Fruit fly (Drosophila melanogaster) whole organism, embryonic: ENCODE data around the gene RpL23A.
A peak's percentile ranks its signal among the peaks of the same experiment; 100 is the strongest.

Source experiments
- ATbp ChIP-seq: fragments of 200-800 bp; sonication (Bioruptor generic); optimal IDR thresholded peaks from 2 replicates; lab custom pipeline; 2017; ENCODE audit warnings: missing biosample characterization, mild to moderate bottlenecking, missing genetic modification characterization, missing genetic modification reagents
- Ada2b ChIP-seq: fragments of 200-800 bp; sonication (Bioruptor generic); IDR thresholded peaks from 2 replicates; pipeline ENCODE4 v1.3.6; 2022; ENCODE audit warnings: missing biosample characterization, missing genetic modification characterization
- Asciz ChIP-seq: fragments of 200-800 bp; sonication (Bioruptor generic); optimal IDR thresholded peaks from 2 replicates; lab custom pipeline; 2017; ENCODE audit warnings: missing biosample characterization, mild to moderate bottlenecking, missing genetic modification characterization, missing genetic modification reagents
- C15 ChIP-seq: fragments of 200-800 bp; sonication (Bioruptor generic); IDR thresholded peaks from 3 replicates; pipeline ENCODE4 v1.3.6; 2022; ENCODE audit warnings: missing biosample characterization, missing genetic modification characterization
- CG10979 ChIP-seq: fragments of 200-800 bp; sonication (Bioruptor generic); optimal IDR thresholded peaks from 2 replicates; lab custom pipeline; 2018; ENCODE audit warnings: missing biosample characterization, mild to moderate bottlenecking, missing genetic modification characterization, moderate library complexity
- CG11456 ChIP-seq: fragments of 200-800 bp; sonication (Bioruptor generic); IDR thresholded peaks from 3 replicates; pipeline ENCODE4 v1.3.6; 2022; ENCODE audit warnings: missing biosample characterization, missing genetic modification characterization
- CG11696 ChIP-seq: fragments of 200-800 bp; sonication (Bioruptor generic); IDR thresholded peaks from 2 replicates; pipeline ENCODE4 v1.3.6; 2022; ENCODE audit warnings: missing biosample characterization, missing genetic modification characterization
- CG12071 ChIP-seq: fragments of 200-800 bp; sonication (Bioruptor generic); optimal IDR thresholded peaks from 3 replicates; lab custom pipeline; 2018; ENCODE audit warnings: missing biosample characterization, mild to moderate bottlenecking, missing genetic modification characterization
- CG12219 ChIP-seq: fragments of 200-800 bp; sonication (Bioruptor generic); optimal IDR thresholded peaks from 3 replicates; lab custom pipeline; 2018; ENCODE audit warnings: missing biosample characterization, mild to moderate bottlenecking, missing genetic modification characterization
- CG14050 ChIP-seq: fragments of 200-800 bp; sonication (Bioruptor generic); IDR thresholded peaks from 3 replicates; pipeline ENCODE4 v1.3.6; 2022; ENCODE audit warnings: missing biosample characterization, missing genetic modification characterization
- CG17361 ChIP-seq: fragments of 200-800 bp; sonication (Bioruptor generic); IDR thresholded peaks from 3 replicates; pipeline ENCODE4 v1.3.6; 2022; ENCODE audit warnings: missing biosample characterization, missing genetic modification characterization
- CG17568 ChIP-seq: fragments of 200-800 bp; sonication (Bioruptor generic); optimal IDR thresholded peaks from 2 replicates; lab custom pipeline; 2018; ENCODE audit warnings: missing biosample characterization, mild to moderate bottlenecking, missing genetic modification characterization, moderate library complexity
- CG18764 ChIP-seq: fragments of 200-800 bp; sonication (Bioruptor generic); optimal IDR thresholded peaks from 3 replicates; lab custom pipeline; 2016; ENCODE audit warnings: missing biosample characterization, missing genetic modification characterization
- CG2678 ChIP-seq: fragments of 200-800 bp; sonication (Bioruptor generic); optimal IDR thresholded peaks from 3 replicates; lab custom pipeline; 2019; ENCODE audit warnings: missing biosample characterization, mild to moderate bottlenecking, missing genetic modification characterization, moderate library complexity
- CG2889 ChIP-seq: fragments of 200-800 bp; sonication (Bioruptor generic); IDR thresholded peaks from 3 replicates; pipeline ENCODE4 v1.3.6; 2022; ENCODE audit warnings: missing biosample characterization, missing genetic modification characterization
- CG34224 ChIP-seq: fragments of 200-800 bp; sonication (Bioruptor generic); IDR thresholded peaks from 3 replicates; pipeline ENCODE4 v1.3.6; 2022; ENCODE audit warnings: missing biosample characterization, missing genetic modification characterization; ENCODE audit not compliant: partially characterized antibody
- CG42726 ChIP-seq: fragments of 200-800 bp; sonication (Bioruptor generic); IDR thresholded peaks from 2 replicates; pipeline ENCODE4 v1.3.6; 2022; ENCODE audit warnings: missing biosample characterization, missing genetic modification characterization; ENCODE audit not compliant: partially characterized antibody
- CG4328 ChIP-seq: fragments of 200-800 bp; sonication (Bioruptor generic); optimal IDR thresholded peaks from 3 replicates; lab custom pipeline; 2017; ENCODE audit warnings: missing biosample characterization, missing genetic modification reagents, missing genetic modification characterization
- CG4360 ChIP-seq: fragments of 200-800 bp; sonication (Bioruptor generic); IDR thresholded peaks from 2 replicates; pipeline ENCODE4 v1.3.6; 2022; ENCODE audit warnings: missing biosample characterization, missing genetic modification characterization
- CG4424 ChIP-seq: fragments of 200-800 bp; sonication (Bioruptor generic); optimal IDR thresholded peaks from 3 replicates; lab custom pipeline; 2016; ENCODE audit warnings: missing biosample characterization, missing genetic modification characterization
- CG6254 ChIP-seq: fragments of 200-800 bp; sonication (Bioruptor generic); optimal IDR thresholded peaks from 3 replicates; lab custom pipeline; 2017; ENCODE audit warnings: mild to moderate bottlenecking, missing biosample characterization, missing genetic modification reagents, missing genetic modification characterization
- CG6854 ChIP-seq: fragments of 200-800 bp; sonication (Bioruptor generic); optimal IDR thresholded peaks from 3 replicates; lab custom pipeline; 2017; ENCODE audit warnings: missing biosample characterization, mild to moderate bottlenecking, missing genetic modification characterization
- CG8478 ChIP-seq: fragments of >200 bp; optimal IDR thresholded peaks from 2 replicates; lab custom pipeline; 2018
- CrebB ChIP-seq: fragments of 200-800 bp; sonication (Bioruptor generic); optimal IDR thresholded peaks from 3 replicates; lab custom pipeline; 2018; ENCODE audit warnings: missing biosample characterization, mild to moderate bottlenecking, missing genetic modification characterization
- E2f2 ChIP-seq: fragments of 200-800 bp; sonication (Bioruptor generic); IDR thresholded peaks from 2 replicates; pipeline ENCODE4 v1.3.6; 2022; ENCODE audit warnings: missing biosample characterization, missing genetic modification characterization
- Fer3 ChIP-seq: fragments of 200-800 bp; sonication (Bioruptor generic); optimal IDR thresholded peaks from 2 replicates; lab custom pipeline; 2018; ENCODE audit warnings: missing biosample characterization, mild to moderate bottlenecking, missing genetic modification characterization, moderate library complexity
- HLH3B ChIP-seq: fragments of 200-800 bp; sonication (Bioruptor generic); IDR thresholded peaks from 2 replicates; pipeline ENCODE4 v1.3.6; 2022; ENCODE audit warnings: missing biosample characterization, missing genetic modification characterization
- Mes4 ChIP-seq: fragments of 200-800 bp; sonication (Bioruptor generic); optimal IDR thresholded peaks from 2 replicates; lab custom pipeline; 2016; ENCODE audit warnings: missing biosample characterization, missing genetic modification characterization
- Nf-YB ChIP-seq: fragments of 200-800 bp; sonication (Bioruptor generic); optimal IDR thresholded peaks from 3 replicates; lab custom pipeline; 2019; ENCODE audit warnings: missing biosample characterization, mild to moderate bottlenecking, missing genetic modification characterization, moderate library complexity
- YL-1 ChIP-seq: fragments of 200-800 bp; sonication (Bioruptor generic); optimal IDR thresholded peaks from 3 replicates; lab custom pipeline; 2017; ENCODE audit warnings: missing biosample characterization, mild to moderate bottlenecking, missing genetic modification characterization
- ase ChIP-seq: fragments of 200-800 bp; sonication (Bioruptor generic); IDR thresholded peaks from 3 replicates; pipeline ENCODE4 v1.3.6; 2022; ENCODE audit warnings: missing biosample characterization, missing genetic modification characterization
- cad ChIP-seq: fragments of >200 bp; optimal IDR thresholded peaks from 2 replicates; lab custom pipeline; 2017; ENCODE audit warnings: missing biosample characterization, missing genetic modification characterization
- emc ChIP-seq: fragments of 200-800 bp; sonication (Bioruptor generic); optimal IDR thresholded peaks from 2 replicates; lab custom pipeline; 2016; ENCODE audit warnings: missing biosample characterization, missing genetic modification characterization
- esg ChIP-seq: fragments of 200-800 bp; sonication (Bioruptor generic); conservative IDR thresholded peaks from 2 replicates; pipeline ENCODE4 v1.3.6; 2022; ENCODE audit warnings: missing biosample characterization, missing genetic modification characterization
- ftz-f1 ChIP-seq: fragments of 200-800 bp; sonication (Bioruptor generic); optimal IDR thresholded peaks from 2 replicates; lab custom pipeline; 2016; ENCODE audit warnings: missing biosample characterization, missing genetic modification characterization
- gcm ChIP-seq: fragments of 200-800 bp; sonication (Bioruptor generic); optimal IDR thresholded peaks from 2 replicates; lab custom pipeline; 2019; ENCODE audit warnings: missing biosample characterization, mild to moderate bottlenecking, missing genetic modification characterization, moderate library complexity
- grau ChIP-seq: fragments of 200-800 bp; optimal IDR thresholded peaks from 3 replicates; lab custom pipeline; 2019; ENCODE audit warnings: missing biosample characterization, mild to moderate bottlenecking, missing genetic modification characterization, moderate library complexity
- jumu ChIP-seq: fragments of 200-800 bp; sonication (Bioruptor generic); optimal IDR thresholded peaks from 3 replicates; lab custom pipeline; 2016; ENCODE audit warnings: missing biosample characterization, missing genetic modification characterization
- kay ChIP-seq: fragments of 200-800 bp; sonication (Bioruptor generic); optimal IDR thresholded peaks from 2 replicates; lab custom pipeline; 2016; ENCODE audit warnings: missing biosample characterization, missing genetic modification characterization
- kni ChIP-seq: fragments of 200-800 bp; sonication (Bioruptor generic); optimal IDR thresholded peaks from 3 replicates; lab custom pipeline; 2017; ENCODE audit warnings: mild to moderate bottlenecking, missing biosample characterization, missing genetic modification reagents, missing genetic modification characterization
- mam ChIP-seq: fragments of 200-800 bp; sonication (Bioruptor generic); optimal IDR thresholded peaks from 3 replicates; lab custom pipeline; 2016; ENCODE audit warnings: missing biosample characterization, missing genetic modification characterization
- nmo ChIP-seq: fragments of 200-800 bp; sonication (Bioruptor generic); optimal IDR thresholded peaks from 2 replicates; lab custom pipeline; 2018; ENCODE audit warnings: missing biosample characterization, mild to moderate bottlenecking, missing genetic modification characterization, moderate library complexity
- sd ChIP-seq: fragments of 200-800 bp; sonication (Bioruptor generic); optimal IDR thresholded peaks from 3 replicates; lab custom pipeline; 2018; ENCODE audit warnings: missing biosample characterization, mild to moderate bottlenecking, missing genetic modification characterization, moderate library complexity
- sob ChIP-seq: fragments of 200-800 bp; sonication (Bioruptor generic); IDR thresholded peaks from 2 replicates; pipeline ENCODE4 v1.3.6; 2022; ENCODE audit warnings: missing biosample characterization, missing genetic modification characterization
- stc ChIP-seq: fragments of 200-800 bp; sonication (Bioruptor generic); IDR thresholded peaks from 2 replicates; pipeline ENCODE4 v1.3.6; 2022; ENCODE audit warnings: missing biosample characterization, missing genetic modification characterization
- toy ChIP-seq: fragments of 200-800 bp; sonication (Bioruptor generic); IDR thresholded peaks from 2 replicates; pipeline ENCODE4 v1.3.6; 2022; ENCODE audit warnings: missing biosample characterization, missing genetic modification characterization
- trh ChIP-seq: fragments of 200-800 bp; sonication (Bioruptor generic); optimal IDR thresholded peaks from 2 replicates; lab custom pipeline; 2016; ENCODE audit warnings: missing biosample characterization, missing genetic modification characterization
- vfl ChIP-seq: fragments of 200-800 bp; sonication (Bioruptor generic); optimal IDR thresholded peaks from 2 replicates; lab custom pipeline; 2016; ENCODE audit warnings: missing biosample characterization, missing genetic modification characterization
- vvl ChIP-seq: fragments of 200-800 bp; sonication (Bioruptor generic); IDR thresholded peaks from 2 replicates; pipeline ENCODE4 v1.3.6; 2022; ENCODE audit warnings: missing biosample characterization, missing genetic modification characterization
- zfh1 ChIP-seq: fragments of 200-800 bp; sonication (Bioruptor generic); IDR thresholded peaks from 3 replicates; pipeline ENCODE4 v1.3.6; 2022; ENCODE audit warnings: missing biosample characterization, missing genetic modification characterization

RpL23A gene

DNA sequence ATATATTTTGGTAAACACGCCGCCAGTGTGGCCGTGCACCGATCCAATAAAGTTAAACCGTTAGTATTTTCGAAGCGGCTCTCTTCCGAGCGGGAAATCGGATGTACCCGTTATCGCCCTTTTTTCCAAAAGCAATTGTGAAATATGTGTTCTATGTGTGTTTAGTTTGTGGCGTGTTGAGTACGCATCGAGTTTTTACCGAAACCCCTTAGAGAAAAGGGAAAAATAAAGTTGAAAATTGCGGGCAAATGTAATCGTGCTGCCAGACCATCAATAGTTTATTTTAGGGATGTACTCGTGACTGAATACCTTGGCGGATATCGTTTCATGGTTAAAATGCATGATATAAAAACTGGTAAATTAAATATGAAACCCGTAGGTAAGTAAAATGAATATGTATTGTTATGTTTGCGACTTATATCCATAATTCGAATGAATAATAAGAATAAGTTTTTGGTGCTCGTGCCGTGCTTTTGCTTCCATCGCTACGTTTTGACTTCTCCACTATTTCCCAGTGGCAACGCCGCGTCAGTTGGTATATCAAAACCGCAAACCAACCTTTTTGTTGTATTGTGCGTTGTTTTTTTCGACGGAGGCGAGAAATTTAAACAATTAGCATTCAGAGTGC is 29.2 kb downstream of the RpL23A start, which contains the start of the genes Mettl2 and Bgb (continued):
- TF ChIP-seq toy = peak; percentile 51; the same call in 1 of the 2 replicates
- peak; percentile 59 for TF ChIP-seq CG4328 (GFP tag; lab: Kevin White, UChicago)
- TF ChIP-seq cad = no peak
- peak; percentile 72 for TF ChIP-seq HLH3B (GFP tag; lab: Robert Waterston, UW)
- TF ChIP-seq kni (GFP tag; lab: Kevin White, UChicago) = peak; percentile 25
- TF ChIP-seq CG18764 (GFP tag; lab: Kevin White, UChicago) = peak; percentile 72
- TF ChIP-seq ase (GFP tag; lab: Robert Waterston, UW) = peak; percentile 82; the same call in 2 of the 3 replicates
- TF ChIP-seq sd (tag; lab: Kevin White, UChicago) = no peak
- peak; percentile 47; the same call in 1 of the 3 replicates for TF ChIP-seq CG2889
- peak; percentile 86 for TF ChIP-seq CG11456 (GFP tag; lab: Robert Waterston, UW)
- TF ChIP-seq zfh1 (GFP tag; lab: Robert Waterston, UW) = peak; percentile 84
- TF ChIP-seq vfl = peak; percentile 47
- no peak for TF ChIP-seq CG8478 (lab: Kevin White, UChicago)
- TF ChIP-seq CG11696 (GFP tag; lab: Robert Waterston, UW) = 0 out of 2 replicates have a peak, but pooled peaks have one; percentile 29
- no peak for TF ChIP-seq CG12071 (GFP tag; lab: Kevin White, UChicago)
- TF ChIP-seq ftz-f1 (GFP tag; lab: Kevin White, UChicago) = peak; percentile 28
- TF ChIP-seq Nf-YB (GFP tag; lab: Kevin White, UChicago) = peak; percentile 15
- 0 out of 2 replicates have a peak, but pooled peaks have one; percentile 39 for TF ChIP-seq stc (GFP tag; lab: Robert Waterston, UW)
- no peak for TF ChIP-seq CG6854
- peak; percentile 69 for TF ChIP-seq CG10979 (tag; lab: Kevin White, UChicago)
- peak; percentile 70 for TF ChIP-seq CG34224 (GFP tag; lab: Robert Waterston, UW)
- peak; percentile 23; the same call in 2 of the 3 replicates for TF ChIP-seq CG14050 (GFP tag; lab: Robert Waterston, UW)
- no peak for TF ChIP-seq trh (GFP tag; lab: Kevin White, UChicago)
- TF ChIP-seq nmo = peak; percentile 83
- peak; percentile 48 for TF ChIP-seq emc (GFP tag; lab: Kevin White, UChicago)
- TF ChIP-seq sob (GFP tag; lab: Robert Waterston, UW) = peak; percentile 82
- TF ChIP-seq C15 (GFP tag; lab: Robert Waterston, UW) = peak; percentile 46; the same call in 1 of the 3 replicates
- peak; percentile 31 for TF ChIP-seq gcm (GFP tag; lab: Kevin White, UChicago)
- TF ChIP-seq ATbp (GFP tag; lab: Kevin White, UChicago) = no peak
- TF ChIP-seq CG42726 (GFP tag; lab: Robert Waterston, UW) = no peak
- TF ChIP-seq vvl (GFP tag; lab: Robert Waterston, UW) = peak; percentile 81
- TF ChIP-seq jumu (GFP tag; lab: Kevin White, UChicago) = peak; percentile 84
- peak; percentile 77 for TF ChIP-seq Fer3 (tag; lab: Kevin White, UChicago)
- TF ChIP-seq CG17361 (GFP tag; lab: Robert Waterston, UW) = peak; percentile 91
- TF ChIP-seq YL-1 (GFP tag; lab: Kevin White, UChicago) = peak; percentile 58
- TF ChIP-seq esg (GFP tag; lab: Robert Waterston, UW) = peak; percentile 78
- TF ChIP-seq Ada2b = peak; percentile 71
- TF ChIP-seq CG4360 (GFP tag; lab: Robert Waterston, UW) = peak; percentile 76
- TF ChIP-seq Mes4 (GFP tag; lab: Kevin White, UChicago) = peak; percentile 36
- no peak for TF ChIP-seq CrebB (tag; lab: Kevin White, UChicago)
- no peak for TF ChIP-seq CG17568
- TF ChIP-seq CG12219 (GFP tag; lab: Kevin White, UChicago) = no peak
- peak; percentile 77 for TF ChIP-seq grau
- peak; percentile 84 for TF ChIP-seq CG4424 (GFP tag; lab: Kevin White, UChicago)
- TF ChIP-seq E2f2 (GFP tag; lab: Robert Waterston, UW) = peak; percentile 80
- TF ChIP-seq CG6254 (GFP tag; lab: Kevin White, UChicago) = peak; percentile 51
- peak; percentile 85 for TF ChIP-seq CG2678 (tag; lab: Kevin White, UChicago)
- peak; percentile 74 for TF ChIP-seq kay (GFP tag; lab: Kevin White, UChicago)
- TF ChIP-seq mam = peak; percentile 90
- no peak for TF ChIP-seq Asciz (GFP tag; lab: Kevin White, UChicago)
